Fruit fly (Drosophila melanogaster): ENCODE data around the gene Men-b.

The Men-b gene

DNA sequence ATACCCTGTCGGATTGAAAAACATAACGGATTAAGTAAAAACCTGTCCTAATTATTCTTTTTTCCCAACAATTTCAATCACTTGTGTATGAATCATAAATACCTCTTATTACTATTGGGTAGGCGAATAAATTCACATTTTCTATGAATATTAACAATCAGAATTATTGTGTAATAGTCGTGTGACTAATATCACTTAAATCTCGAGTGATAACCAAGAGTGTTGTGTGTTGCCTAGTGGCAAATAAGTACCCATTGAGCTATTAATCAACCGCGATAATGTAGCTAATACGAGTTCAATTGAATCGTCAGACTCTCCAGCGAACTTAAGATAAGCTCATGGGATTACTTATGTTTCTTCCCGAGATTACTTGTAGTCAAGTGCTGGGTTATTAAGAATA lies 8.4 kb downstream of the Men-b start:
- TF ChIP-seq CTCF (optimal IDR thresholded peaks at IDR 0.05) (no peak), CG8478 (optimal IDR thresholded peaks at IDR 0.05) (no peak)

DNA sequence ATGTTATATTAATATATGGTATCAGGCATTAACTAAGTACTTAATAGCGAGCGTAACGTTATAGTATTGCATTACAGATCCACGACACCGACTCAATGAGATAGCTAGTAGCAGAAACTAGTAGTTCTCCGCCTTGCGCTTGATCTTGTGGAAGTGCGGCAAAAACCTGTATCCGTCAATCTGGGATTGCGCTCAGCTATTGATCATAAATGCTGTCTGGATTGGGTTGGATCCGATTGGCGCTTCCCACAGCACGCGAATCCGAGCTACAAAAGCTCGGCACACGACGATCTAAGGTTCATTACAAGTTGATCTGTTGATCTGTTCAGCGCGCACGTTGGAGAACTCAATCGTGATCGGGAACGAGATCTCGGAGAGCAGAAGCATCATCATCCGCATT lies 9.4 kb downstream of the Men-b start, which contains the start of gene CG5909:
Gene CG5909 (plus strand): TSS at position 301 of the 400 bp plus-strand sequence.
- no peak for TF ChIP-seq CTCF (optimal IDR thresholded peaks at IDR 0.05)
- no peak for TF ChIP-seq CG8478 (optimal IDR thresholded peaks at IDR 0.05)

DNA sequence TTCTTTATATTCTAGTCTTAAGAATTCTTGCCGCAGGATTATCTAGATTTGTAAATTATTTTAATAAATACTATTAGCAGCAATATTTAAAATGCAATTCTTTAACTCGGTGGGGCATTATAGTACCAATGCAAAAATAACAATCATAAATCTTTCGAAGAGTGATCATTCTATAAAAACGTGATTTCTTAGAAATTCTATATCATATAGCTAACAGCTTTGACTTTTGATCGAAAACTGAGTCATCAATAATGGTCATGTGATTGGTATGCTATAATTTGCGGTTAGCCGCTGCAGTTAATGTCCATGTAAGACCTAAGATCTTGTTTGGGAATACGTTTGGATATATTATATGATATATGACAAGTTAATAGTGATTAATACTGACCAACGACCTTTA lies 11.4 kb downstream of the Men-b start, which contains the start of gene ppk31:
Gene ppk31 (plus strand): TSS at position 301 of the 400 bp plus-strand sequence.
- TF ChIP-seq CTCF (optimal IDR thresholded peaks at IDR 0.05) = no peak

DNA sequence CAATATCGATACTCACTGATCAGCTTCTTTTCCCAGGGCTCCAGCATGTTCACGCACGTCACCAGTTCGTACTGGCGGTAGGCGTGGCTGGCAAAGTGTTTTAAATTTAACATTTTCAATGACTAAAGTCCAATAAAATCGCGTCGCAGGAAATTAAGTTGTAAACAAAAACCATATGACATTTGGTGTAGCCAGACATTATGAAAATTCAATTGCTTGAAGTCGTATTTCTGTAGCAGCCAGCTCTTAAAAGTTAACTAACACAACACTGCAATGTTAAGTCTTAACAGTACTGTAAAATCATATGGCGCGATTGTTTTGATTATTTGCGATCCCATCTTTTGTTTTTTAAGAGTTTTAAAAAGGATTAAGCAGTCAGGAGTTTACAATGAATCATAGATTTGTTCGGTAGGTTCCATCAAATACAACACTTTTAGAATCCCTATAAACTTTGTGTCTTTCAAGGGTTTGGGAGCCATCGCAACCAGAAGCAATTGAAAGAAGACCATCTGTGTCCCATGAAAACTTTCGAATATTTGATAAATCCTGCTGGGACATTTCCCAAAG lies 14.0 kb downstream of the Men-b start, which contains the start of the genes CG34293 and spn-D:
Gene CG34293 (minus strand): TSS at position 160 of the 567 bp plus-strand sequence.
Gene spn-D (plus strand): TSS at position 301 of the 567 bp plus-strand sequence.
- TF ChIP-seq CTCF (optimal IDR thresholded peaks at IDR 0.05) = no peak
- no peak for TF ChIP-seq CG8478 (optimal IDR thresholded peaks at IDR 0.05)

DNA sequence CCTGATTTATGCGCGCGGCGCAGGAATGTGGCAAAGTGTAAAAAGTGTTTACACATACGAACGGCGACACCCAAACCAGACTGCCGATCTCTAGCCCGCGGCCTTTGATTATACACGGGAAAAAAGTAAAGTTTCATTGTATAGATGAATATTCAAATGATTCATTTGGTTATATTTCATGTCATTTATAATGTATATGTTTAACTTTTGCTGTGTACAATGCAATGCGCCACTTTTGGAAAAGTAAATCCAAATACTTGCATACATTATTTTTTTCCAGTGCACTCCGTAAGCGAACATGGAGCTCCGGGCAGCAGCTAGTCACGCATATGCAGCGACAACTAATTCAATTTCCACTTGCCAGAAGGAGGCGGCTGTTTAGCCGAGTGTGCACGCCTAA lies 15.9 kb downstream of the Men-b start:
- TF ChIP-seq CG8478 (optimal IDR thresholded peaks at IDR 0.05) = no peak
- TF ChIP-seq CTCF (optimal IDR thresholded peaks at IDR 0.05) = no peak

DNA sequence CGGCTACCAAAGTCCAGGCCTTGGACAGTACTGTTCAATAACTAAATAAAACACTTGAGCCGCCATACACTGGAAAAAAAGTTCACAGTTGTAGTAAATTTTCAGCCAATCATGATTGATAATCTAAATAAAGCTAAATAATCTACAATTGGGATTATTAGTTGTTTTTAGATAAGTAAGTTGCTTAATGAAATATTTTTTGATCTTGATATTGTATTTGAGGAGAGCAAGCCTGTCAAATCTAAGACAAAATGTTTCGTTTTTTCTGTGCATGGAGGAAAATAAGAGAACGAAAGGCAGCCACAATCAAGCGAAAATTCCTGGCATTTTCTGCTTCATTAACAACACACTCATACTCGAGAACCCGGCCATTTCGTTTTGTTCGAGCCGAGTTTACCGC lies 19.7 kb downstream of the Men-b start:
- TF ChIP-seq CG8478 (optimal IDR thresholded peaks at IDR 0.05) (no peak), CTCF (optimal IDR thresholded peaks at IDR 0.05) (no peak)

DNA sequence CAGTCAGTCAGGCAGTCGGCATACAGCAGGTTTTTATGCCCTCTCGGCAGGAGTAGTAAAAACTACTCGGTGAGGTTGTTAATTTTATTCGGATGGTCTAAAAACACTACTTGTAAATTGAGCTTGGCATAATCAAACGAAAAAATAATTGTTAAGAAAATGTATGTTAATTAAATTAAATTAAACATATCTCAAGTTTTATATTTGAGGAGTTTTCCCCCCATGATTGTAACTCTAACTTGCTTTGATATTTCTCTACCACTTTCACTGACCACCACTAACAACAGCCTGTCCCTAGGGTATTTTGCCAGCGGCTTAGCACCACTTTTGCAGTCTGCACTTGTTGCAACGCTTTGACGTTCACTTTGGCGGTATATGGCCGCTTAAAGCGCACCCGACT lies 24.2 kb downstream of the Men-b start:
- no peak for TF ChIP-seq CTCF (optimal IDR thresholded peaks at IDR 0.05)
- no peak for TF ChIP-seq CG8478 (optimal IDR thresholded peaks at IDR 0.05)

DNA sequence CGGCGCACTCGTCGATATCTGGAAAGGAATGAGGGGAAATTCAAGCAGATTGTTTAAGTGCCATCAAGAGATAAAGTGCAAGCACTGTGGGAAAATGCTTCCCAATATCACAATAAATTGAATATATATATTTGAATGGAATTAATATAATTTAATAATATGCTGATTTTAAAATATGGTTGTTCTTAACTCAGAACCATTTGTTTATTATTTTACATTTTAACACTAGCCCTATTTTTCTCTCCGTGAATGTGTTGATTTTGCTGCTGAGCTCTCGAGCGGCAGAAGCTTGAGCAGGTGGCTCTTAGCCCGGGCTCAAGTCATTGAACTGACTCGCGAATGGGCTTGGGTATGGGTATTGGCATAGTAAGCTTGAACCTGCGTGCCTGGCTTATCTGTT lies 26.1 kb downstream of the Men-b start:
- TF ChIP-seq CTCF (optimal IDR thresholded peaks at IDR 0.05) (no peak), CG8478 (optimal IDR thresholded peaks at IDR 0.05) (no peak)

DNA sequence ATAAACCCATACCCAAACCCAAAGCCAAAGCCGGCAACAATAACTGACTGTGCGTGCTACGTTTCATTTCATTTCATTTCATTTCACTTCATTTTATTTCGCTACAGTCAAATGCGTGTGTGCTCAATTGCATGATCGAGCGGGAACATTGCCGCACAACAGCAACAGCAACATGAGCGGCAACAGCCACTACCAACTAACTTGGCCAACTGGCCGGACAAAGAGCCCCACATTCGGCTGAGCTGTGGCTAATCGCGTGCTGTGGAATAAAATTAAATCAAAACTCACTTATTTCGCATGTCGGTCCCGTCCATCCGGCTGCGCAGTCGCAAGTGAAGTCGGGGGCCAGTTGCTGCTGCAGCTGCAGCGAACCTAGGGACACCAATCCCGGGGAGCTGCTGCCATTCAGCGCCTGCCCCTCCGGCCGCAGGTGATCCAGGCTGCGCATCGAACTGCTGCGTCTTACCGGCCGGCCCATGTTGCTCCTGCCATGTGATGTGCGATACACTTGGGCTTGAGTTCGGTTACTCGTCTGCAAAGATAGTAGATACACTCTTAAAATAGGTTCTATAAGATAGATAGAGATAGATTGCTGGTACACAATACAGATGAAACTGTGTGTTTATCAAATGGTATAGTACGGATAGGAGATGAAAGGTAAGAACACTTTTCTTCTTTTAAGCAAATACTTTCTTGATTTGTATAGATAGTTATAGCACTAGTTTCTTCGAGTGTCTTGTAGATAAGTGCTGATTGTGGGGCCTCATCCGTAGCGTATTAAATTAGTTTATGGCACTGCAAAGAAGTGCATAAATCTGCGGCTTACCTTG lies 27.3 kb downstream of the Men-b start:
- TF ChIP-seq CG8478 (optimal IDR thresholded peaks at IDR 0.05) = no peak
- TF ChIP-seq CTCF (optimal IDR thresholded peaks at IDR 0.05) = no peak

DNA sequence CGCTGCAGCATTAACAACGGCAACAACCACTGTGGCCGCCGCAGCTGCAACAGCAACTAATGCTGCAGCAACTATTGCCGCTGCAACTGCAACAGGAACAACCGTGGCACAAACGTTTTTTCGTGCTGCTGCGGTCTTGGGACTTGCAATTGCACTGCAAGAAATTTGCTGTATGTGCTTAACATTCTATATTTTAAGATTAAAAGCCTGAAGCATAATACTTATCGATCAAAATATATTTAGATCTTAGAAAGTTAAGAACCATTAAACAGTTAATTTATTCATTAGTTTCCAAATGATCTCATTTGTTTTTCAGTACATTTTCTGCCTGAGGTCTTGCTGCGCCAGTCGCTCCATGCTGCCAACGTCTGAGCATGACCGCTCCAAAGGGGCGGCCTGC lies 29.6 kb downstream of the Men-b start:
- TF ChIP-seq CTCF (optimal IDR thresholded peaks at IDR 0.05) (no peak), CG8478 (optimal IDR thresholded peaks at IDR 0.05) (no peak)

DNA sequence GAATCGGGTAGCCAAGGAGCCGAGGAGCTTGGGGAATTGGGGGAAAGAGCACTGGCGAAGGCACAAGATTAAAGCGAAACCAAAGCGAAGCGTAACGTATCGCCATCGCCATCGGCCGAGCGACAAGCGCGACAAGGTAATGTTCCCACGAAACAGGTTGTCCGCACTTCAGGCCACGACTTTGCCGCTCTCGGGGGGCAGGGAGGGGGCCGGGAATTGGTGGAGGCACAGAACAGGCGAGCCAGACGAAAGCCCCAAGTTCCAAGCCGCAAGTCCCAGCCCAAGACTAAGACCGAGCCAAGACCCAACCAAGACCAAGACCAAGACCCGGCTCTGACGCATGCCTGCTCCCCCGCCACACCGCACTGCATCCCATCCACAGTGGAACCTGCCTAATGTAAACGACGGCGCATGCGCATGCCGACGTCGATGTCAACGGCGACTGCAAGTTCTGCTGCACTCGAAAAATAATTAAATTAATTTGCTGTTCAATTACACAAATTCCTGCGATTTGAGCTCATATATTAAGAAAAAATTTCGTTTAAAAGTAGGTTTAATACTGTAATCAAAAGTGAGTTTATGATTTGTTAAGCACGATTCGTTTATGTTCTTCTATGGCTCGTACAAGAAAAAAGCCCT lies 34.6 kb downstream of the Men-b start:
- TF ChIP-seq CTCF (optimal IDR thresholded peaks at IDR 0.05) (no peak), CG8478 (optimal IDR thresholded peaks at IDR 0.05) (no peak)

DNA sequence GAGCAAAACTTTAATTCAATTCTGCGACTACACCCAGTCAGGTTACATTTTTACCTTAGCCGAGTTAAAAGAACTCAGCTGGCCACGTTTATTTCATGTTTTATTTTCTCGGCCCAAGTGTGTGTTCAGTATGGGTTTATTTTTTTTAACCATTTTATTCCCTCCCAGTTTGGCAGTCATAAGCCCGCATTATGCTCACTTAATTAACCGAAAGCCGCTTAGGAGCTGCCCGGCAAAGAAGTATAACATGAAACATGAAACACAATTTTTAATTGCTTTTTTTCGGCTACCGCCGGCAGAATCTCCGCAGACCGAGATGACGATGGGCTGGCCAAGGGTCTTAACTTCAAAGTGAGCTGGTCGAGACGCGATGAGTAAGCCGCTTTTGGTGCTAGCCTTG lies 35.4 kb downstream of the Men-b start:
- no peak for TF ChIP-seq CG8478 (optimal IDR thresholded peaks at IDR 0.05)
- TF ChIP-seq CTCF (optimal IDR thresholded peaks at IDR 0.05) = no peak

DNA sequence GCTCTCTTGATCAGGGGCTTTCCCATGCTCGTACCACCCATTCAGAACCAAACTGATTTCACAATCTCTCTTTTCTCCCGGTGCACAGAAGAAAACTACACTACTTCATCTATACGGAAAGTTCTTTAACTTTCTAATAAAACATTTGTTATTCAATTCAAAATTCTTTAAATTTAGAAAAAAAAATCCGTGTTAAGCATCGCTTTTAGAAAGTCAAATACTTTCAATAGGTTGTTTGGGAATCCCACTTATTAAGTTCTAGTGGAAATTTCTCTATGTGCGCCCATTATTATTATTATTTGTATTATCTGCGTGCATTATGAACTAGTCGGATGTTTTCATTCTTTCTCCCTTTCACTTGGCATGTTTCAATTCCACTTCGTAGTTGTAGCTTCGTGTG lies 41.6 kb downstream of the Men-b start:
- TF ChIP-seq CTCF (optimal IDR thresholded peaks at IDR 0.05) = no peak
- no peak for TF ChIP-seq CG8478 (optimal IDR thresholded peaks at IDR 0.05)

DNA sequence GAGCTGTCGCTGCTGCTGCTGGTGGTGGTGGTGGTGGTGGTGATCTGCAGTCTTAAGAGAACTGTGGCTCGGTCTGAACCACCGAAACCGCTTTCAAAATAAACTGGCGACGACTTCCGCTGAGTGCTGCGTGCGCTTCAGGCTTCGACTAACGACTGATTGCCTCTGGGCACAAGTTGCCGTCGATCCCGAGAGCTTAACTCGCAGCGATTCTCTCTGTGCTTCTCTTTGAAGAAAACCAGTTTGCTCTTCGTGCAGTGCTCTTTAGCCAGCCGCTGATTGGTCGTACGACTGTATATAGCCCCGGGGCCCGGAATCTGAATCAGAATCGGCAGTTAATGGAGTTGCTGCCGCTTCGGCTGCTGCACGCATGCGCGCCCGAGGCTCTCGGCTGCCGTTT lies 42.6 kb downstream of the Men-b start, which contains the start of gene Ser:
Gene Ser (minus strand): TSS at position 162 of the 400 bp plus-strand sequence.
- TF ChIP-seq CTCF (optimal IDR thresholded peaks at IDR 0.05) (no peak), CG8478 (optimal IDR thresholded peaks at IDR 0.05) (no peak)

DNA sequence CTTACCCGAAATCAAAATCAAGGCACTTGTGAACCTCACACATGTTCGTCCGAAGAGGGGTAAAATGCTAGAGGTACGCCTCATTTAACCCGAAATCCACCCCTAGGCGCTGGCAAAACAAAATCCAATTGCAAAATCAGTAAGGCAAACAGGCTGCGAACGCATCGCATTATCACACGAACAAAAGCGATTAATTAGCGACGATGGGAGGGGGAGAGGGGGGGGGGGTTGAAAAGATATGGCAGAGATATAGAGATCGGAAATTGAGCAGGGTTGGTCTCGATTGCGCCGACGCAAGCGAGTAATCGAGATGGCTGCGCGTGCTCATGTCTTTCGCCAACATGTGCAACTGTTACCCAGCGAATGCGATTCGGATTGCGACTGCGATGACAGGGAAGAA lies 45.4 kb downstream of the Men-b start:
- TF ChIP-seq CG8478 (optimal IDR thresholded peaks at IDR 0.05) = no peak
- no peak for TF ChIP-seq CTCF (optimal IDR thresholded peaks at IDR 0.05)

DNA sequence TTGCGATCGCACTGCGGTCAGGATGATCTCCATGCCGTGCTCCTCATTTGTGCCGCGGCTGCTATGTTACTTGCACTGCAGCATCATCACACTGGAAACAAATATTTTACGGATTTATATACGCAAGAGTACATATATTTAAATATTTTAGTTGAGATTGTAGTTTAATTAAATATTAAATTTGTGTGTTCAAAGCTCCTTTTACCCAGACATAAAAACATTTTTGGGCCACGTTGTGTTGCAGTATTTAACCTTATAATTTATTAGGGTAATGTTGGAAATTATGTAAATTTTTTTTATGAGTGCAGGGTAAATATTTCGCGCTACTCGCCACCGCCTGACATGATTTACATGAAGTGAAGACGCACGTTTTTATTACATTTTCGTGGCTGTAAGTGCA lies 46.1 kb downstream of the Men-b start:
- TF ChIP-seq CTCF (optimal IDR thresholded peaks at IDR 0.05) (no peak), CG8478 (optimal IDR thresholded peaks at IDR 0.05) (no peak)

Data from S2 (cell line).